Worm (Caenorhabditis elegans): ENCODE data around the gene Y54G2A.72.

DNA sequence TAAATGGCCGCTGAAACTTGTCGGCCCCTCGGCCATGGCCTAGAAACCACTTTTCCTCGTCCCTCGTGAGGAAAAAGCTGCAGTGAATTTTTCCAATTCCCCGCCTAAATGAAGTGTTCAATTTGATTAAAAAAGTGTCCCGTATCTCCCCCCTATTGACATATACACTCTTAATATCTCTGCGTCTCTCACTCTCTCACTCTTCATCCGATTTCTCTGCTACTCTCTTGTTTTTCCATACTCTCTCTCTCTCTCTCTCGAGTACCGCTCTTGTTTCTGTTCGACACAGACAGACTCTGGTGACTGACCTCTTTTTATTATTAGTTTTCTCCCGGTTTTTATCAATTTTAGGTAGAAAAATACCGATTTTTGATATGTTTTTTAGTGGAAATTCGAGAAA is 7.1 kb downstream of the Y54G2A.72 start:
- peak; percentile 71 for TF ChIP-seq pha-4 (tag; optimal IDR thresholded peaks at IDR 0.05)
- no peak for TF ChIP-seq mep-1 (tag; optimal IDR thresholded peaks at IDR 0.05)
- TF ChIP-seq unc-62 (GFP tag; optimal IDR thresholded peaks at IDR 0.05), result peak; percentile 13
- no peak for TF ChIP-seq M03D4.4 (tag; optimal IDR thresholded peaks at IDR 0.05)
- TF ChIP-seq bed-3 (GFP tag; optimal IDR thresholded peaks at IDR 0.05), result no peak
- TF ChIP-seq mab-5 (tag; optimal IDR thresholded peaks at IDR 0.05), result no peak
- TF ChIP-seq snpc-4 (tag; optimal IDR thresholded peaks at IDR 0.05), result no peak
- no peak for TF ChIP-seq lin-13 (tag; optimal IDR thresholded peaks at IDR 0.05)
- TF ChIP-seq zip-8 (tag; optimal IDR thresholded peaks at IDR 0.05), result no peak
- TF ChIP-seq nhr-12 (tag; optimal IDR thresholded peaks at IDR 0.05), result no peak
- TF ChIP-seq nhr-2 (tag; optimal IDR thresholded peaks at IDR 0.05), result no peak

Data from whole organism, mixed stage, embryonic.